Fruit fly (Drosophila melanogaster): ENCODE data around the gene mrn.
A peak's percentile ranks its signal among the peaks of the same experiment; 100 is the strongest.

mrn gene

dm6 chr3L:15590803-15591597 lies 10.7 kb upstream of the mrn start (continued):
- TF ChIP-seq ken (GFP tag; IDR thresholded peaks at IDR 0.05) (no peak), CG14965 (GFP tag; optimal IDR thresholded peaks at IDR 0.05; ENCODE audit: borderline replicate concordance) (no peak), Oli (tag; optimal IDR thresholded peaks at IDR 0.05) (no peak), pros (GFP tag; optimal IDR thresholded peaks at IDR 0.05) (no peak), sim (GFP tag; IDR thresholded peaks at IDR 0.05) (no peak), CG15514 (GFP tag; optimal IDR thresholded peaks at IDR 0.05) (peak; percentile 51), fu2 (GFP tag; optimal IDR thresholded peaks at IDR 0.05) (no peak), CkIIα-i1 (GFP tag; IDR thresholded peaks at IDR 0.05) (no peak), CG3838 (GFP tag; optimal IDR thresholded peaks at IDR 0.05) (no peak), crc (GFP tag; optimal IDR thresholded peaks at IDR 0.05) (peak; percentile 5), h (optimal IDR thresholded peaks at IDR 0.05) (no peak), CG15601 (tag; optimal IDR thresholded peaks at IDR 0.05) (peak; percentile 7), Rx (GFP tag; IDR thresholded peaks at IDR 0.05) (no peak), CG9932 (GFP tag; IDR thresholded peaks at IDR 0.05) (no peak), tll (GFP tag; optimal IDR thresholded peaks at IDR 0.05) (no peak), CG3995 (GFP tag; optimal IDR thresholded peaks at IDR 0.05) (no peak), CG33557 (GFP tag; optimal IDR thresholded peaks at IDR 0.05) (no peak), CG4617 (GFP tag; optimal IDR thresholded peaks at IDR 0.05; ENCODE audit: borderline replicate concordance) (no peak), CG17385 (GFP tag; optimal IDR thresholded peaks at IDR 0.05) (no peak), D19A (tag; optimal IDR thresholded peaks at IDR 0.05) (no peak), CG2202 (tag; optimal IDR thresholded peaks at IDR 0.05) (no peak), CG6683 (GFP tag; optimal IDR thresholded peaks at IDR 0.05) (no peak), CG1792 (GFP tag; optimal IDR thresholded peaks at IDR 0.05) (no peak), CG12071 (GFP tag; optimal IDR thresholded peaks at IDR 0.05) (peak; percentile 48), exex (tag; optimal IDR thresholded peaks at IDR 0.05) (peak; percentile 19), gt (GFP tag; IDR thresholded peaks at IDR 0.05) (no peak), ase (GFP tag; IDR thresholded peaks at IDR 0.05) (no peak), Ptx1 (GFP tag; IDR thresholded peaks at IDR 0.05) (no peak), Dll (GFP tag; IDR thresholded peaks at IDR 0.05; ENCODE audit: partially characterized antibody) (no peak), mld (GFP tag; IDR thresholded peaks at IDR 0.05; ENCODE audit: partially characterized antibody) (no peak), Hey (tag; optimal IDR thresholded peaks at IDR 0.05) (no peak), CG12659 (GFP tag; optimal IDR thresholded peaks at IDR 0.05) (peak; percentile 15), Atf3 (GFP tag; optimal IDR thresholded peaks at IDR 0.05) (no peak), CG17328 (GFP tag; IDR thresholded peaks at IDR 0.05) (0 out of 2 replicates have a peak, but pooled peaks have one; percentile 15), Hand (GFP tag; optimal IDR thresholded peaks at IDR 0.05) (no peak), ash1 (GFP tag; optimal IDR thresholded peaks at IDR 0.05) (no peak), CG6765 (GFP tag; optimal IDR thresholded peaks at IDR 0.05) (peak; percentile 4), dmrt11E (tag; optimal IDR thresholded peaks at IDR 0.05) (no peak), CG11093 (GFP tag; IDR thresholded peaks at IDR 0.05) (no peak), CG18599 (GFP tag; optimal IDR thresholded peaks at IDR 0.05) (peak; percentile 6), nerfin-2 (GFP tag; IDR thresholded peaks at IDR 0.05; ENCODE audit: partially characterized antibody) (no peak), sima (GFP tag; optimal IDR thresholded peaks at IDR 0.05) (no peak), sob (GFP tag; IDR thresholded peaks at IDR 0.05) (0 out of 2 replicates have a peak, but pooled peaks have one; percentile 40), CG11085 (GFP tag; IDR thresholded peaks at IDR 0.05) (no peak), CG10267 (tag; optimal IDR thresholded peaks at IDR 0.05) (no peak), nom (GFP tag; optimal IDR thresholded peaks at IDR 0.05) (no peak), phol (tag; optimal IDR thresholded peaks at IDR 0.05) (no peak), sens (GFP tag) (peak; percentile 81), CG9817 (tag; optimal IDR thresholded peaks at IDR 0.05) (peak; percentile 13)

Measured in whole organism, embryonic.